Fruit fly (Drosophila melanogaster) whole organism, embryonic: ENCODE measurements around the gene Hmr.
A peak's percentile ranks its signal among the peaks of the same experiment; 100 is the strongest.

Source experiments
- Asciz ChIP-seq: fragments of 200-800 bp; sonication (Bioruptor generic); optimal IDR thresholded peaks from 2 replicates; lab custom pipeline; 2017; ENCODE audit warnings: missing biosample characterization, mild to moderate bottlenecking, missing genetic modification characterization, missing genetic modification reagents
- CG10959 ChIP-seq: fragments of 200-800 bp; sonication (Bioruptor generic); IDR thresholded peaks from 2 replicates; pipeline ENCODE4 v1.3.6; 2022; ENCODE audit warnings: missing biosample characterization, missing genetic modification characterization
- CG11723 ChIP-seq: fragments of 200-800 bp; sonication (Bioruptor generic); optimal IDR thresholded peaks from 2 replicates; lab custom pipeline; 2017; ENCODE audit warnings: missing biosample characterization, mild to moderate bottlenecking, missing genetic modification characterization
- CG14050 ChIP-seq: fragments of 200-800 bp; sonication (Bioruptor generic); IDR thresholded peaks from 3 replicates; pipeline ENCODE4 v1.3.6; 2022; ENCODE audit warnings: missing biosample characterization, missing genetic modification characterization
- CG14710 ChIP-seq: fragments of 200-800 bp; sonication (Bioruptor generic); optimal IDR thresholded peaks from 3 replicates; lab custom pipeline; 2019; ENCODE audit warnings: missing biosample characterization, mild to moderate bottlenecking, missing genetic modification characterization, moderate library complexity
- CG1603 ChIP-seq: fragments of 200-800 bp; sonication (Bioruptor generic); optimal IDR thresholded peaks from 2 replicates; lab custom pipeline; 2019; ENCODE audit warnings: missing biosample characterization, mild to moderate bottlenecking, missing genetic modification characterization, moderate library complexity
- CG17568 ChIP-seq: fragments of 200-800 bp; sonication (Bioruptor generic); optimal IDR thresholded peaks from 2 replicates; lab custom pipeline; 2018; ENCODE audit warnings: missing biosample characterization, mild to moderate bottlenecking, missing genetic modification characterization, moderate library complexity
- CG18764 ChIP-seq: fragments of 200-800 bp; sonication (Bioruptor generic); optimal IDR thresholded peaks from 3 replicates; lab custom pipeline; 2016; ENCODE audit warnings: missing biosample characterization, missing genetic modification characterization
- CG2712 ChIP-seq: fragments of 200-800 bp; optimal IDR thresholded peaks from 3 replicates; lab custom pipeline; 2019; ENCODE audit warnings: missing biosample characterization, mild to moderate bottlenecking, missing genetic modification characterization, moderate library complexity
- CG4282 ChIP-seq: fragments of 200-800 bp; sonication (Bioruptor generic); optimal IDR thresholded peaks from 2 replicates; lab custom pipeline; 2016; ENCODE audit warnings: missing biosample characterization, missing genetic modification characterization
- CG4424 ChIP-seq: fragments of 200-800 bp; sonication (Bioruptor generic); optimal IDR thresholded peaks from 3 replicates; lab custom pipeline; 2016; ENCODE audit warnings: missing biosample characterization, missing genetic modification characterization
- CG4707 ChIP-seq: fragments of 200-800 bp; sonication (Bioruptor generic); optimal IDR thresholded peaks from 2 replicates; lab custom pipeline; 2018; ENCODE audit warnings: missing biosample characterization, mild to moderate bottlenecking, missing genetic modification characterization, moderate library complexity
- CG4730 ChIP-seq: fragments of 200-800 bp; sonication (Bioruptor generic); IDR thresholded peaks from 2 replicates; pipeline ENCODE4 v1.3.6; 2022; ENCODE audit warnings: missing biosample characterization, missing genetic modification characterization
- CG4820 ChIP-seq: fragments of 200-800 bp; sonication (Bioruptor generic); optimal IDR thresholded peaks from 3 replicates; lab custom pipeline; 2016; ENCODE audit warnings: missing biosample characterization, missing genetic modification characterization
- CG6791 ChIP-seq: fragments of 200-800 bp; sonication (Bioruptor generic); IDR thresholded peaks from 3 replicates; pipeline ENCODE4 v1.3.6; 2022; ENCODE audit warnings: missing biosample characterization, missing genetic modification characterization; ENCODE audit not compliant: partially characterized antibody
- CG7963 ChIP-seq: fragments of 200-800 bp; sonication (Bioruptor generic); IDR thresholded peaks from 3 replicates; pipeline ENCODE4 v1.3.6; 2022; ENCODE audit warnings: missing biosample characterization, missing genetic modification characterization; ENCODE audit not compliant: partially characterized antibody
- CG8290 ChIP-seq, 3 experiments: fragments of 200-800 bp; sonication (Bioruptor generic); optimal IDR thresholded peaks; 2 replicates each; lab custom pipeline; 2016 to 2019; ENCODE audit warnings: missing biosample characterization in 3 of 3, missing genetic modification characterization in 3 of 3, mild to moderate bottlenecking in 2 of 3, moderate library complexity in 1 of 3
- CG8944 ChIP-seq: fragments of 200-800 bp; sonication (Bioruptor generic); optimal IDR thresholded peaks from 3 replicates; lab custom pipeline; 2016; ENCODE audit warnings: missing biosample characterization, missing genetic modification characterization
- D19A ChIP-seq: fragments of 200-800 bp; optimal IDR thresholded peaks from 3 replicates; lab custom pipeline; 2019; ENCODE audit warnings: missing biosample characterization, mild to moderate bottlenecking, missing genetic modification characterization, moderate library complexity
- ERR ChIP-seq: fragments of 200-800 bp; sonication (Bioruptor generic); optimal IDR thresholded peaks from 2 replicates; lab custom pipeline; 2016; ENCODE audit warnings: missing biosample characterization, missing genetic modification characterization
- Fer1 ChIP-seq: fragments of 200-800 bp; sonication (Bioruptor generic); optimal IDR thresholded peaks from 2 replicates; lab custom pipeline; 2017; ENCODE audit warnings: missing biosample characterization, mild to moderate bottlenecking, missing genetic modification characterization
- Fer2 ChIP-seq: fragments of 200-800 bp; sonication (Bioruptor generic); optimal IDR thresholded peaks from 2 replicates; lab custom pipeline; 2018; ENCODE audit warnings: missing biosample characterization, mild to moderate bottlenecking, missing genetic modification characterization, moderate library complexity
- Hmx ChIP-seq: fragments of 200-800 bp; sonication (Bioruptor generic); optimal IDR thresholded peaks from 2 replicates; lab custom pipeline; 2016; ENCODE audit warnings: missing biosample characterization, missing genetic modification characterization
- Med ChIP-seq: fragments of 200-800 bp; sonication (Bioruptor generic); peaks from one replicate; lab custom pipeline; 2016; ENCODE audit warnings: missing biosample characterization, missing genetic modification characterization, mild to moderate bottlenecking, inconsistent platforms, moderate library complexity
- Mes4 ChIP-seq: fragments of 200-800 bp; sonication (Bioruptor generic); optimal IDR thresholded peaks from 2 replicates; lab custom pipeline; 2016; ENCODE audit warnings: missing biosample characterization, missing genetic modification characterization
- Myb ChIP-seq: fragments of 200-800 bp; sonication (Bioruptor generic); optimal IDR thresholded peaks from 2 replicates; lab custom pipeline; 2016; ENCODE audit warnings: missing biosample characterization, missing genetic modification characterization
- Optix ChIP-seq: fragments of 200-800 bp; sonication (Bioruptor generic); IDR thresholded peaks from 3 replicates; pipeline ENCODE4 v1.3.6; 2022; ENCODE audit warnings: missing biosample characterization, missing genetic modification characterization
- PHDP ChIP-seq: fragments of 200-800 bp; sonication (Bioruptor generic); optimal IDR thresholded peaks from 3 replicates; lab custom pipeline; 2018; ENCODE audit warnings: missing biosample characterization, mild to moderate bottlenecking, missing genetic modification characterization, moderate library complexity
- Pdp1 ChIP-seq, 2 experiments: fragments of 200-800 bp; sonication (Bioruptor generic); optimal IDR thresholded peaks; 3 replicates each; lab custom pipeline; 2016; ENCODE audit warnings: missing biosample characterization in 2 of 2, missing genetic modification characterization in 2 of 2, mild to moderate bottlenecking in 1 of 2, moderate library complexity in 1 of 2
- Ptx1 ChIP-seq: fragments of 200-800 bp; sonication (Bioruptor generic); IDR thresholded peaks from 2 replicates; pipeline ENCODE4 v1.3.6; 2022; ENCODE audit warnings: missing biosample characterization, missing genetic modification characterization
- chif ChIP-seq, 2 experiments: fragments of 200-800 bp; sonication (Bioruptor generic); optimal IDR thresholded peaks; 3 replicates each; lab custom pipeline; 2016; ENCODE audit warnings: missing biosample characterization in 2 of 2, missing genetic modification characterization in 2 of 2
- corto ChIP-seq: fragments of 200-800 bp; sonication (Bioruptor generic); optimal IDR thresholded peaks from 2 replicates; lab custom pipeline; 2016; ENCODE audit warnings: missing biosample characterization, mild to moderate bottlenecking, missing genetic modification characterization, moderate library complexity
- crp ChIP-seq, 2 experiments: fragments of 200-800 bp; sonication (Bioruptor generic); optimal IDR thresholded peaks; 2 replicates in 1 of 2; 3 replicates in 1 of 2; lab custom pipeline; 2017; ENCODE audit warnings: missing biosample characterization in 2 of 2, missing genetic modification characterization in 2 of 2, mild to moderate bottlenecking in 1 of 2, moderate library complexity in 1 of 2
- dan ChIP-seq: fragments of 200-800 bp; sonication (Bioruptor generic); IDR thresholded peaks from 2 replicates; pipeline ENCODE4 v1.3.6; 2022; ENCODE audit warnings: missing biosample characterization, missing genetic modification characterization
- dysf ChIP-seq: fragments of 200-800 bp; sonication (Bioruptor generic); IDR thresholded peaks from 3 replicates; pipeline ENCODE4 v1.3.6; 2022; ENCODE audit warnings: missing biosample characterization, missing genetic modification characterization
- exex ChIP-seq: fragments of 200-800 bp; sonication (Bioruptor generic); optimal IDR thresholded peaks from 4 replicates; lab custom pipeline; 2018; ENCODE audit warnings: missing biosample characterization, mild to moderate bottlenecking, missing genetic modification characterization, moderate library complexity
- fd102C ChIP-seq: fragments of 200-800 bp; sonication (Bioruptor generic); optimal IDR thresholded peaks from 2 replicates; lab custom pipeline; 2018; ENCODE audit warnings: missing biosample characterization, mild to moderate bottlenecking, missing genetic modification characterization, moderate library complexity
- gcm2 ChIP-seq: fragments of 200-800 bp; sonication (Bioruptor generic); optimal IDR thresholded peaks from 2 replicates; lab custom pipeline; 2016; ENCODE audit warnings: missing biosample characterization, missing genetic modification characterization
- grn ChIP-seq: fragments of 200-800 bp; sonication (Bioruptor generic); optimal IDR thresholded peaks from 3 replicates; lab custom pipeline; 2017; ENCODE audit warnings: missing biosample characterization, missing genetic modification characterization
- lab ChIP-seq: fragments of 200-800 bp; sonication (Bioruptor generic); optimal IDR thresholded peaks from 3 replicates; lab custom pipeline; 2017; ENCODE audit warnings: missing biosample characterization, missing genetic modification characterization, mild to moderate bottlenecking, moderate library complexity, missing genetic modification reagents
- nau ChIP-seq: fragments of 200-800 bp; sonication (Bioruptor generic); optimal IDR thresholded peaks from 3 replicates; lab custom pipeline; 2017; ENCODE audit warnings: missing biosample characterization, mild to moderate bottlenecking, missing genetic modification characterization, missing genetic modification reagents
- nom ChIP-seq: fragments of 200-800 bp; sonication (Bioruptor generic); optimal IDR thresholded peaks from 2 replicates; lab custom pipeline; 2017; ENCODE audit warnings: missing biosample characterization, missing genetic modification characterization, mild to moderate bottlenecking, moderate library complexity, missing genetic modification reagents
- org-1 ChIP-seq: fragments of 200-800 bp; sonication (Bioruptor generic); optimal IDR thresholded peaks from 2 replicates; lab custom pipeline; 2017; ENCODE audit warnings: missing biosample characterization, missing genetic modification characterization
- pho ChIP-seq: fragments of 200-800 bp; sonication (Bioruptor generic); optimal IDR thresholded peaks from 2 replicates; lab custom pipeline; 2016; ENCODE audit warnings: missing biosample characterization, missing genetic modification characterization
- rib ChIP-seq: fragments of 200-800 bp; sonication (Bioruptor generic); IDR thresholded peaks from 2 replicates; pipeline ENCODE4 v1.3.6; 2022; ENCODE audit warnings: missing biosample characterization, missing genetic modification characterization
- sisA ChIP-seq: fragments of 200-800 bp; sonication (Bioruptor generic); IDR thresholded peaks from 2 replicates; pipeline ENCODE4 v1.3.6; 2022; ENCODE audit warnings: missing biosample characterization, missing genetic modification characterization
- slbo ChIP-seq: fragments of 200-800 bp; sonication (Bioruptor generic); IDR thresholded peaks from 2 replicates; pipeline ENCODE4 v1.3.6; 2022; ENCODE audit warnings: missing biosample characterization, missing genetic modification characterization
- trh ChIP-seq: fragments of 200-800 bp; sonication (Bioruptor generic); optimal IDR thresholded peaks from 2 replicates; lab custom pipeline; 2016; ENCODE audit warnings: missing biosample characterization, missing genetic modification characterization
- tx ChIP-seq: fragments of 200-800 bp; sonication (Bioruptor generic); optimal IDR thresholded peaks from 2 replicates; lab custom pipeline; 2016; ENCODE audit warnings: missing biosample characterization, missing genetic modification characterization

Hmr gene

dm6 chrX:10570142-10570756 is 25.4 kb downstream of the Hmr start (continued):
- no peak for TF ChIP-seq CG8290 (GFP tag; optimal IDR thresholded peaks at IDR 0.05; lab: Kevin White, UChicago)
- peak in 1 of 2 experiments; percentile 77 for TF ChIP-seq CG8290 (tag; optimal IDR thresholded peaks at IDR 0.05; lab: Kevin White, UChicago)
- TF ChIP-seq CG4424, result peak; percentile 13
- no peak for TF ChIP-seq Asciz (GFP tag; lab: Kevin White, UChicago)
- peak; percentile 13 for TF ChIP-seq D19A (tag; lab: Kevin White, UChicago)
- TF ChIP-seq Fer2 (tag; lab: Kevin White, UChicago), result no peak
- TF ChIP-seq Fer1 (GFP tag; lab: Kevin White, UChicago), result peak; percentile 45
- TF ChIP-seq CG11723 (GFP tag; lab: Kevin White, UChicago), result no peak
- no peak for TF ChIP-seq pho (GFP tag; lab: Kevin White, UChicago)
- peak; percentile 54; the same call in 2 of the 3 replicates for TF ChIP-seq dysf (GFP tag; lab: Robert Waterston, UW)
- TF ChIP-seq CG4707, result no peak
- TF ChIP-seq dan, result no peak
- peak; percentile 75 for TF ChIP-seq lab
- TF ChIP-seq CG14710, result no peak
- peak; percentile 10 for TF ChIP-seq CG18764
- TF ChIP-seq ERR (GFP tag; lab: Kevin White, UChicago), result no peak
- TF ChIP-seq PHDP (tag; lab: Kevin White, UChicago), result peak; percentile 56
- no peak for TF ChIP-seq crp (GFP tag; optimal IDR thresholded peaks at IDR 0.05; lab: Kevin White, UChicago)
- no peak for TF ChIP-seq CG6791
- peak; percentile 35 to 62 for TF ChIP-seq Pdp1 (GFP tag; optimal IDR thresholded peaks at IDR 0.05; lab: Kevin White, UChicago)
- peak; percentile 12 for TF ChIP-seq tx (GFP tag; lab: Kevin White, UChicago)
- TF ChIP-seq grn, result no peak
- peak; percentile 47 for TF ChIP-seq slbo (GFP tag; lab: Robert Waterston, UW)
- TF ChIP-seq rib (GFP tag; lab: Robert Waterston, UW), result no peak
- no peak for TF ChIP-seq CG4820
- peak; percentile 30; the same call in 1 of the 3 replicates for TF ChIP-seq CG14050
- no peak for TF ChIP-seq CG4282 (GFP tag; lab: Kevin White, UChicago)
- TF ChIP-seq Hmx (GFP tag; lab: Kevin White, UChicago), result no peak
- no peak for TF ChIP-seq corto (GFP tag; lab: Kevin White, UChicago)
- TF ChIP-seq org-1 (GFP tag; lab: Kevin White, UChicago), result peak; percentile 62
- peak; percentile 39 to 41 for TF ChIP-seq chif (GFP tag; optimal IDR thresholded peaks at IDR 0.05; lab: Kevin White, UChicago)
- TF ChIP-seq Ptx1 (GFP tag; lab: Robert Waterston, UW), result peak; percentile 40; the same call in 1 of the 2 replicates
- TF ChIP-seq CG2712 (tag; lab: Kevin White, UChicago), result peak; percentile 29
- no peak for TF ChIP-seq CG17568
- TF ChIP-seq CG7963, result no peak
- TF ChIP-seq Mes4, result no peak
- TF ChIP-seq CG10959 (GFP tag; lab: Robert Waterston, UW), result no peak
- TF ChIP-seq nau (GFP tag; lab: Kevin White, UChicago), result peak; percentile 52
- peak; percentile 24 for TF ChIP-seq gcm2
- peak; percentile 60; the same call in 2 of the 3 replicates for TF ChIP-seq Optix (GFP tag; lab: Robert Waterston, UW)
- TF ChIP-seq CG4730 (GFP tag; lab: Robert Waterston, UW), result no peak
- peak; percentile 37 for TF ChIP-seq nom
- TF ChIP-seq CG1603, result peak; percentile 86
- TF ChIP-seq exex (tag; lab: Kevin White, UChicago), result no peak
- TF ChIP-seq trh (GFP tag; lab: Kevin White, UChicago), result no peak
- peak; percentile 63 for TF ChIP-seq sisA (GFP tag; lab: Robert Waterston, UW)
- TF ChIP-seq fd102C (GFP tag; lab: Kevin White, UChicago), result no peak
- TF ChIP-seq Med, result peak; percentile 91
- TF ChIP-seq CG8944 (GFP tag; lab: Kevin White, UChicago), result peak; percentile 25
- TF ChIP-seq Myb, result no peak
